Fruit fly (Drosophila melanogaster): ENCODE results near the gene CG14879.
A peak's percentile ranks its signal among the peaks of the same experiment; 100 is the strongest.

CG14879 gene

DNA sequence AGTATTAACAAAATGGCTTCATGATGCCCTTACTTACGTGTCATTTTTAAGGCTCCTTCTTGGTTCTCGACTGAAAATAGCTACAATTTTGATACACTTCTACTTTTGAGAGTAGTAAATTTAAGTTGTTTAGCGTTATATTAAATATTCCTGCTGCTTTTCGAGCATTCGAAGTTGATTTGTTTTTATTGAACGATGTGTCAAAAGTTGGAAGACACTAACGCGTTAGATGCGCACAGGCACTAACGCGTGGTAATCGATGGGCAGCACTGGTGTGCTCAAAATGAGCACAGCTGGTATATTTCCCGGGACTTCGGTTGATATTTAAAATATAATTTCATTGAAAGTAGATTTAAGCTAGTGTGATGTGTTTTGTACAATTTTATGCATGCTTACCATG, 10.1 kb upstream of the CG14879 start, which contains the start of gene CG17931 (continued):
- TF ChIP-seq gsb-n (tag; optimal IDR thresholded peaks at IDR 0.05) (peak; percentile 8), nau (GFP tag; optimal IDR thresholded peaks at IDR 0.05) (no peak), bigmax (GFP tag; optimal IDR thresholded peaks at IDR 0.05) (peak; percentile 30), CG10147 (GFP tag; optimal IDR thresholded peaks at IDR 0.05) (no peak), Rx (GFP tag; IDR thresholded peaks at IDR 0.05) (no peak), CG16813 (GFP tag; IDR thresholded peaks at IDR 0.05; ENCODE audit: partially characterized antibody) (no peak), CG17186 (GFP tag; optimal IDR thresholded peaks at IDR 0.05) (peak; percentile 92), CG10321 (GFP tag; IDR thresholded peaks at IDR 0.05) (no peak), kay (GFP tag; optimal IDR thresholded peaks at IDR 0.05) (peak; percentile 31), ewg (GFP tag; optimal IDR thresholded peaks at IDR 0.05) (peak; percentile 64), schlank (tag; optimal IDR thresholded peaks at IDR 0.05) (no peak), CG43689 (GFP tag; IDR thresholded peaks at IDR 0.05) (no peak), zf30C (GFP tag; optimal IDR thresholded peaks at IDR 0.05) (peak; percentile 3), tgo (GFP tag; IDR thresholded peaks at IDR 0.05) (no peak), ato (GFP tag; IDR thresholded peaks at IDR 0.05; ENCODE audit: partially characterized antibody) (no peak), CG5953 (GFP tag; IDR thresholded peaks at IDR 0.05) (no peak), gcm (GFP tag; optimal IDR thresholded peaks at IDR 0.05) (peak; percentile 1), CG7271 (tag; optimal IDR thresholded peaks at IDR 0.05) (no peak), ase (GFP tag; IDR thresholded peaks at IDR 0.05) (no peak), pita (GFP tag; optimal IDR thresholded peaks at IDR 0.05) (no peak), CG13624 (GFP tag; optimal IDR thresholded peaks at IDR 0.05) (no peak), nom (GFP tag; optimal IDR thresholded peaks at IDR 0.05) (no peak), so (GFP tag; IDR thresholded peaks at IDR 0.05) (no peak), dati (GFP tag; IDR thresholded peaks at IDR 0.05) (no peak), Dll (GFP tag; IDR thresholded peaks at IDR 0.05; ENCODE audit: partially characterized antibody) (no peak), Dad (GFP tag; optimal IDR thresholded peaks at IDR 0.05) (no peak), zen (tag; optimal IDR thresholded peaks at IDR 0.05) (peak; percentile 20), Bgb (GFP tag; IDR thresholded peaks at IDR 0.05; ENCODE audit: partially characterized antibody) (no peak; the same call in 1 of the 2 replicates), CG32532 (GFP tag; IDR thresholded peaks at IDR 0.05) (no peak; the same call in 1 of the 2 replicates), jumu (GFP tag; optimal IDR thresholded peaks at IDR 0.05) (no peak), Vsx1 (GFP tag; optimal IDR thresholded peaks at IDR 0.05) (no peak), Ssrp (tag; optimal IDR thresholded peaks at IDR 0.05) (no peak), CG18619 (GFP tag; optimal IDR thresholded peaks at IDR 0.05) (no peak), CG30020 (tag; optimal IDR thresholded peaks at IDR 0.05) (peak; percentile 50), CG7745 (tag; optimal IDR thresholded peaks at IDR 0.05) (no peak), E2f1 (GFP tag; IDR thresholded peaks at IDR 0.05) (no peak), MTF-1 (GFP tag; optimal IDR thresholded peaks at IDR 0.05; ENCODE audit: borderline replicate concordance) (no peak), CG18011 (GFP tag; optimal IDR thresholded peaks at IDR 0.05) (no peak), dm (GFP tag; optimal IDR thresholded peaks at IDR 0.05) (peak; percentile 2), Atf3 (GFP tag; optimal IDR thresholded peaks at IDR 0.05) (no peak), CG12391 (tag; optimal IDR thresholded peaks at IDR 0.05) (peak; percentile 36), CG18476 (GFP tag; optimal IDR thresholded peaks at IDR 0.05) (no peak), CG8359 (GFP tag; optimal IDR thresholded peaks at IDR 0.05; ENCODE audit: borderline replicate concordance) (peak; percentile 13), Mes4 (GFP tag; optimal IDR thresholded peaks at IDR 0.05) (no peak), Dip2 (GFP tag; IDR thresholded peaks at IDR 0.05) (no peak), sob (GFP tag; IDR thresholded peaks at IDR 0.05) (no peak), Dref (GFP tag; IDR thresholded peaks at IDR 0.05) (peak; percentile 53), chinmo (GFP tag; IDR thresholded peaks at IDR 0.05; ENCODE audit: partially characterized antibody) (no peak), CG13775 (GFP tag; optimal IDR thresholded peaks at IDR 0.05) (no peak), fd3F (GFP tag; optimal IDR thresholded peaks at IDR 0.05) (no peak), CG10979 (tag; optimal IDR thresholded peaks at IDR 0.05) (no peak)
